Worm (Caenorhabditis elegans) whole organism, mixed stage, embryonic: Measurements from ENCODE around the gene T04A8.13.
A peak's percentile ranks its signal among the peaks of the same experiment; 100 is the strongest.

Source experiments
- M03D4.4 ChIP-seq: sonication (generic microtip); optimal IDR thresholded peaks from 2 replicates; lab custom pipeline; 2017; ENCODE audit warnings: mild to moderate bottlenecking, missing genetic modification characterization, missing compliant biosample characterization
- bed-3 ChIP-seq: fragments of 200-800 bp; sonication (Bioruptor generic); optimal IDR thresholded peaks from 3 replicates; lab custom pipeline; 2018; ENCODE audit warnings: mild to moderate bottlenecking, missing genetic modification characterization, moderate library complexity, missing compliant biosample characterization
- blmp-1 ChIP-seq: fragments of 150-350 bp; optimal IDR thresholded peaks from 2 replicates; lab custom pipeline; 2014; ENCODE audit warnings: missing biosample characterization, missing genetic modification characterization
- ceh-39 ChIP-seq: fragments of 150-350 bp; optimal IDR thresholded peaks from 2 replicates; lab custom pipeline; 2014; ENCODE audit warnings: missing biosample characterization, missing genetic modification characterization
- ceh-43 ChIP-seq: fragments of 200-800 bp; sonication (Bioruptor generic); optimal IDR thresholded peaks from 2 replicates; lab custom pipeline; 2018; ENCODE audit warnings: mild to moderate bottlenecking, missing genetic modification characterization, moderate library complexity, missing compliant biosample characterization
- ceh-83 ChIP-seq: fragments of 200-800 bp; sonication (Bioruptor generic); optimal IDR thresholded peaks from 2 replicates; lab custom pipeline; 2018; ENCODE audit warnings: mild to moderate bottlenecking, missing genetic modification characterization, missing compliant biosample characterization
- ces-1 ChIP-seq: fragments of 150-350 bp; optimal IDR thresholded peaks from 2 replicates; lab custom pipeline; 2014; ENCODE audit warnings: missing biosample characterization, missing genetic modification reagents, missing genetic modification characterization
- cnd-1 ChIP-seq: fragments of 200-800 bp; sonication (Bioruptor generic); optimal IDR thresholded peaks from 2 replicates; lab custom pipeline; 2018; ENCODE audit warnings: mild to moderate bottlenecking, missing genetic modification characterization, missing compliant biosample characterization
- drap-1 ChIP-seq: fragments of 200-800 bp; sonication (Bioruptor generic); optimal IDR thresholded peaks from 3 replicates; lab custom pipeline; 2018; ENCODE audit warnings: mild to moderate bottlenecking, missing genetic modification characterization, missing compliant biosample characterization
- elt-1 ChIP-seq: sonication (generic microtip); optimal IDR thresholded peaks from 2 replicates; lab custom pipeline; 2017; ENCODE audit warnings: missing genetic modification characterization, mild to moderate bottlenecking, missing compliant biosample characterization, antibody characterized with exemption, moderate library complexity, borderline replicate concordance; ENCODE audit not compliant: insufficient read depth
- elt-3 ChIP-seq: fragments of 150-350 bp; optimal IDR thresholded peaks from 2 replicates; lab custom pipeline; 2014; ENCODE audit warnings: missing biosample characterization, missing genetic modification characterization
- flh-1 ChIP-seq: fragments of 200-800 bp; sonication (Bioruptor generic); optimal IDR thresholded peaks from 2 replicates; lab custom pipeline; 2018; ENCODE audit warnings: mild to moderate bottlenecking, missing genetic modification characterization, moderate library complexity, missing compliant biosample characterization
- ham-2 ChIP-seq: fragments of 200-800 bp; sonication (Bioruptor generic); optimal IDR thresholded peaks from 2 replicates; lab custom pipeline; 2018; ENCODE audit warnings: mild to moderate bottlenecking, missing genetic modification characterization, missing compliant biosample characterization
- hlh-1 ChIP-seq: fragments of 150-350 bp; optimal IDR thresholded peaks from 2 replicates; lab custom pipeline; 2014; ENCODE audit warnings: missing biosample characterization, missing genetic modification reagents, missing genetic modification characterization
- lin-13 ChIP-seq: fragments of 150-350 bp; optimal IDR thresholded peaks from 2 replicates; lab custom pipeline; 2014; ENCODE audit warnings: missing biosample characterization, missing genetic modification characterization
- lin-32 ChIP-seq: fragments of 200-800 bp; sonication (Bioruptor generic); optimal IDR thresholded peaks from 2 replicates; lab custom pipeline; 2018; ENCODE audit warnings: mild to moderate bottlenecking, missing genetic modification characterization, missing compliant biosample characterization
- lsy-2 ChIP-seq: fragments of 150-350 bp; optimal IDR thresholded peaks from 2 replicates; lab custom pipeline; 2014; ENCODE audit warnings: missing biosample characterization, missing genetic modification characterization
- mab-5 ChIP-seq: fragments of 150-350 bp; optimal IDR thresholded peaks from 2 replicates; lab custom pipeline; 2014; ENCODE audit warnings: missing biosample characterization, missing genetic modification characterization
- mep-1 ChIP-seq: fragments of 150-350 bp; optimal IDR thresholded peaks from 2 replicates; lab custom pipeline; 2017; ENCODE audit warnings: missing biosample characterization, missing genetic modification reagents, missing genetic modification characterization, inconsistent platforms
- mls-2 ChIP-seq: sonication (generic microtip); optimal IDR thresholded peaks from 2 replicates; lab custom pipeline; 2016; ENCODE audit warnings: mild to moderate bottlenecking, missing genetic modification characterization, moderate library complexity, missing compliant biosample characterization
- nhr-12 ChIP-seq: fragments of 150-350 bp; optimal IDR thresholded peaks from 2 replicates; lab custom pipeline; 2014; ENCODE audit warnings: missing biosample characterization, missing genetic modification characterization
- nhr-2 ChIP-seq: fragments of 150-350 bp; optimal IDR thresholded peaks from 2 replicates; lab custom pipeline; 2014; ENCODE audit warnings: missing biosample characterization, missing genetic modification characterization
- nhr-237 ChIP-seq: fragments of 150-350 bp; optimal IDR thresholded peaks from 2 replicates; lab custom pipeline; 2014; ENCODE audit warnings: missing biosample characterization, missing genetic modification characterization
- nhr-28 ChIP-seq: fragments of 150-350 bp; optimal IDR thresholded peaks from 2 replicates; lab custom pipeline; 2014; ENCODE audit warnings: missing biosample characterization, missing genetic modification characterization
- pha-4 ChIP-seq: fragments of 150-350 bp; optimal IDR thresholded peaks from 2 replicates; lab custom pipeline; 2018; ENCODE audit warnings: missing biosample characterization, missing genetic modification reagents, missing genetic modification characterization
- sem-2 ChIP-seq: fragments of 200-800 bp; sonication (Bioruptor generic); optimal IDR thresholded peaks from 2 replicates; lab custom pipeline; 2018; ENCODE audit warnings: mild to moderate bottlenecking, missing genetic modification characterization, missing compliant biosample characterization
- snpc-4 ChIP-seq: fragments of 150-350 bp; optimal IDR thresholded peaks from 2 replicates; lab custom pipeline; 2014; ENCODE audit warnings: missing biosample characterization, missing genetic modification characterization
- sptf-1 ChIP-seq: sonication (generic microtip); optimal IDR thresholded peaks from 2 replicates; lab custom pipeline; 2017; ENCODE audit warnings: mild to moderate bottlenecking, missing genetic modification characterization, moderate library complexity, missing compliant biosample characterization
- tbx-8 ChIP-seq: fragments of 200-800 bp; sonication (Bioruptor generic); optimal IDR thresholded peaks from 2 replicates; lab custom pipeline; 2018; ENCODE audit warnings: mild to moderate bottlenecking, missing genetic modification characterization, moderate library complexity, missing compliant biosample characterization
- unc-120 ChIP-seq: sonication (generic microtip); optimal IDR thresholded peaks from 2 replicates; lab custom pipeline; 2017; ENCODE audit warnings: missing genetic modification characterization, missing compliant biosample characterization; ENCODE audit not compliant: poor library complexity, severe bottlenecking
- unc-39 ChIP-seq: fragments of 150-350 bp; optimal IDR thresholded peaks from 2 replicates; lab custom pipeline; 2014; ENCODE audit warnings: missing biosample characterization, missing genetic modification characterization
- unc-62 ChIP-seq: fragments of 150-350 bp; optimal IDR thresholded peaks from 2 replicates; lab custom pipeline; 2014; ENCODE audit warnings: missing biosample characterization, missing genetic modification reagents, missing genetic modification characterization
- zip-8 ChIP-seq: fragments of 150-350 bp; optimal IDR thresholded peaks from 2 replicates; lab custom pipeline; 2014; ENCODE audit warnings: missing biosample characterization, missing genetic modification characterization

The T04A8.13 gene

ce11 chrIII:4705207-4705606 lies 1.6 kb upstream of the T04A8.13 start, which contains the start of gene pgap-2:
pgap-2 (plus strand) TSS chrIII:4705507.
- TF ChIP-seq lin-13 (tag; lab: Kevin White, UChicago): no peak

- TF ChIP-seq mep-1 (tag; lab: Kevin White, UChicago): no peak
- no peak for TF ChIP-seq flh-1
- TF ChIP-seq lin-13 (tag; lab: Kevin White, UChicago): no peak
- TF ChIP-seq lsy-2 (tag; lab: Kevin White, UChicago): no peak
- TF ChIP-seq zip-8 (tag; lab: Kevin White, UChicago): no peak
- TF ChIP-seq sem-2: no peak
- TF ChIP-seq unc-62 (GFP tag; lab: Kevin White, UChicago): no peak
- TF ChIP-seq, all 35 proteins: peak for 0
Observed at ce11 chrIII:4708909-4709308, 2.1 kb downstream of the T04A8.13 start, which contains the start of gene T04A8.18. T04A8.18 (plus strand) TSS chrIII:4709209.

ce11 chrIII:4715088-4715487 lies 8.3 kb downstream of the T04A8.13 start, which contains the start of gene him-18:
him-18 (minus strand) TSS chrIII:4715188.
- no peak for TF ChIP-seq lin-13 (tag; lab: Kevin White, UChicago)
- no peak for TF ChIP-seq M03D4.4 (tag; lab: Kevin White, UChicago)
- TF ChIP-seq nhr-12 (tag; lab: Kevin White, UChicago): no peak
- no peak for TF ChIP-seq mls-2
- no peak for TF ChIP-seq zip-8 (tag; lab: Kevin White, UChicago)
- TF ChIP-seq elt-1 (tag; lab: Kevin White, UChicago): no peak
- TF ChIP-seq nhr-2 (tag; lab: Kevin White, UChicago): no peak
- TF ChIP-seq mep-1 (tag; lab: Kevin White, UChicago): no peak
- no peak for TF ChIP-seq ceh-83
- TF ChIP-seq elt-3: no peak
- TF ChIP-seq pha-4 (tag; lab: Kevin White, UChicago): no peak
- no peak for TF ChIP-seq nhr-28 (tag; lab: Kevin White, UChicago)
- no peak for TF ChIP-seq nhr-237
- TF ChIP-seq unc-120 (tag; lab: Kevin White, UChicago): no peak
- no peak for TF ChIP-seq ceh-39 (tag; lab: Kevin White, UChicago)
- TF ChIP-seq flh-1: no peak
- no peak for TF ChIP-seq cnd-1 (tag; lab: Kevin White, UChicago)
- no peak for TF ChIP-seq lin-32 (GFP tag; lab: Kevin White, UChicago)
- TF ChIP-seq snpc-4: no peak

- TF ChIP-seq lin-13 (tag; lab: Kevin White, UChicago) (peak; percentile 81), pha-4 (tag; lab: Kevin White, UChicago) (peak; percentile 42), hlh-1 (tag; lab: Kevin White, UChicago) (no peak), ham-2 (GFP tag; lab: Kevin White, UChicago) (peak; percentile 16), elt-3 (no peak), nhr-237 (peak; percentile 44), unc-39 (no peak), nhr-2 (tag; lab: Kevin White, UChicago) (no peak), mab-5 (tag; lab: Kevin White, UChicago) (no peak), ceh-83 (no peak), drap-1 (GFP tag; lab: Kevin White, UChicago) (peak; percentile 12)
Observed at ce11 chrIII:4720620-4721227, 13.9 kb downstream of the T04A8.13 start, which contains the start of gene emb-5. emb-5 (minus strand) TSS chrIII:4720670.

ce11 chrIII:4721750-4722149 lies 15.0 kb downstream of the T04A8.13 start, which contains the start of gene acy-1:
acy-1 (plus strand) TSS chrIII:4722095.
- TF ChIP-seq unc-120 (tag; lab: Kevin White, UChicago) (peak; percentile 69), nhr-237 (peak; percentile 67), sptf-1 (tag; lab: Kevin White, UChicago) (peak; percentile 55), ces-1 (GFP tag; lab: Kevin White, UChicago) (peak; percentile 92), cnd-1 (tag; lab: Kevin White, UChicago) (peak; percentile 30), mls-2 (peak; percentile 62), unc-62 (GFP tag; lab: Kevin White, UChicago) (peak; percentile 33), ceh-43 (GFP tag; lab: Kevin White, UChicago) (no peak), hlh-1 (tag; lab: Kevin White, UChicago) (peak; percentile 81), tbx-8 (GFP tag; lab: Kevin White, UChicago) (no peak), lsy-2 (tag; lab: Kevin White, UChicago) (peak; percentile 22), blmp-1 (peak; percentile 12), ham-2 (GFP tag; lab: Kevin White, UChicago) (peak; percentile 43), mep-1 (tag; lab: Kevin White, UChicago) (peak; percentile 69), elt-1 (tag; lab: Kevin White, UChicago) (no peak), bed-3 (GFP tag; lab: Kevin White, UChicago) (no peak)
